Worm (Caenorhabditis elegans): ENCODE results near the gene gcc-2.

ce11 chrIII:9782011-9782436, 20.1 kb upstream of the gcc-2 start, which contains the start of gene vha-2:
- TF ChIP-seq ztf-11 (tag; optimal IDR thresholded peaks at IDR 0.05) (no peak), pha-4 (tag; optimal IDR thresholded peaks at IDR 0.05) (no peak), elt-1 (tag; optimal IDR thresholded peaks at IDR 0.05; ENCODE audit: borderline replicate concordance, insufficient read depth) (no peak), unc-62 (GFP tag; optimal IDR thresholded peaks at IDR 0.05) (no peak), unc-39 (tag; optimal IDR thresholded peaks at IDR 0.05) (no peak), hlh-1 (tag; optimal IDR thresholded peaks at IDR 0.05) (no peak), nhr-28 (tag; optimal IDR thresholded peaks at IDR 0.05) (no peak), snpc-4 (tag; optimal IDR thresholded peaks at IDR 0.05) (no peak), blmp-1 (tag; optimal IDR thresholded peaks at IDR 0.05) (no peak), nhr-76 (tag; optimal IDR thresholded peaks at IDR 0.05) (no peak), cnd-1 (tag; optimal IDR thresholded peaks at IDR 0.05) (no peak), flh-1 (GFP tag; optimal IDR thresholded peaks at IDR 0.05) (no peak), bed-3 (GFP tag; optimal IDR thresholded peaks at IDR 0.05) (no peak)
